Worm (Caenorhabditis elegans) whole organism, L4 larva: ENCODE results near the gene cdc-73.

Source experiments
- F10B5.3 ChIP-seq: sonication (generic microtip); optimal IDR thresholded peaks from 2 replicates; lab custom pipeline; 2016; ENCODE audit warnings: mild to moderate bottlenecking, missing genetic modification characterization, missing compliant biosample characterization
- F37D6.2 ChIP-seq: sonication (generic microtip); optimal IDR thresholded peaks from 2 replicates; lab custom pipeline; 2016; ENCODE audit warnings: mild to moderate bottlenecking, missing genetic modification characterization, missing compliant biosample characterization
- F44E2.7 ChIP-seq: fragments of 200-800 bp; sonication (Bioruptor generic); IDR thresholded peaks from 2 replicates; pipeline ENCODE4 v2.1.2; 2022; ENCODE audit warnings: missing genetic modification characterization, missing compliant biosample characterization
- F49E8.2 ChIP-seq: sonication (generic microtip); optimal IDR thresholded peaks from 2 replicates; lab custom pipeline; 2016; ENCODE audit warnings: missing compliant biosample characterization, mild to moderate bottlenecking, missing genetic modification characterization, borderline replicate concordance
- T20F7.1 ChIP-seq: fragments of 200-800 bp; sonication (Bioruptor generic); optimal IDR thresholded peaks from 2 replicates; lab custom pipeline; 2018; ENCODE audit warnings: mild to moderate bottlenecking, missing genetic modification characterization, missing compliant biosample characterization
- T26A8.4 ChIP-seq: fragments of 200-800 bp; sonication (Bioruptor generic); IDR thresholded peaks from 2 replicates; pipeline ENCODE4 v1.3.6; 2022; ENCODE audit warnings: missing genetic modification characterization, missing compliant biosample characterization
- Y105C5A.15 ChIP-seq: fragments of 200-800 bp; sonication (Bioruptor generic); IDR thresholded peaks from 2 replicates; pipeline ENCODE4 v1.3.6; 2022; ENCODE audit warnings: missing genetic modification characterization, missing compliant biosample characterization
- Y48G9A.11 ChIP-seq: fragments of 200-800 bp; sonication (Bioruptor generic); IDR thresholded peaks from 2 replicates; pipeline ENCODE4 v1.3.6; 2022; ENCODE audit warnings: missing genetic modification reagents, missing genetic modification characterization, missing compliant biosample characterization
- ZK546.5 ChIP-seq, 2 experiments: sonication (generic microtip); optimal IDR thresholded peaks; 2 replicates each; lab custom pipeline; 2017; ENCODE audit warnings: missing biosample characterization in 2 of 2, missing genetic modification characterization in 2 of 2
- aly-2 ChIP-seq: sonication (generic microtip); optimal IDR thresholded peaks from 2 replicates; lab custom pipeline; 2018; ENCODE audit warnings: missing biosample characterization, missing genetic modification characterization
- ama-1 ChIP-seq: fragments of 150-350 bp; optimal IDR thresholded peaks from 2 replicates; lab custom pipeline; 2014; ENCODE audit warnings: inconsistent platforms, mixed read lengths
- arid-1 ChIP-seq: fragments of 200-800 bp; sonication (Bioruptor generic); conservative IDR thresholded peaks from 2 replicates; pipeline ENCODE4 v1.3.6; 2022; ENCODE audit warnings: missing genetic modification reagents, missing genetic modification characterization, missing compliant biosample characterization
- attf-4 ChIP-seq: sonication (generic microtip); optimal IDR thresholded peaks from 3 replicates; lab custom pipeline; 2017; ENCODE audit warnings: missing biosample characterization, missing genetic modification characterization
- ceh-20 ChIP-seq: fragments of 200-800 bp; sonication (Bioruptor generic); IDR thresholded peaks from 2 replicates; pipeline ENCODE4 v1.3.6; 2022; ENCODE audit warnings: missing genetic modification reagents, missing genetic modification characterization, missing compliant biosample characterization
- ceh-32 ChIP-seq: sonication (generic microtip); optimal IDR thresholded peaks from 2 replicates; lab custom pipeline; 2016; ENCODE audit warnings: mild to moderate bottlenecking, missing genetic modification characterization, missing compliant biosample characterization; ENCODE audit not compliant: poor library complexity
- ces-1 ChIP-seq: fragments of 150-350 bp; sonication (generic microtip); optimal IDR thresholded peaks from 4 replicates; lab custom pipeline; 2014; ENCODE audit warnings: missing biosample characterization, missing genetic modification reagents, missing genetic modification characterization
- daf-16 ChIP-seq, 3 experiments: sonication (generic microtip); optimal IDR thresholded peaks; 2 replicates each; lab custom pipeline; 2016 to 2017; ENCODE audit warnings: missing genetic modification characterization in 3 of 3, missing genetic modification reagents in 3 of 3, mild to moderate bottlenecking in 2 of 3, missing compliant biosample characterization in 2 of 3, missing biosample characterization in 1 of 3, moderate library complexity in 1 of 3
- daf-8 ChIP-seq: fragments of 200-800 bp; sonication (Bioruptor generic); IDR thresholded peaks from 2 replicates; pipeline ENCODE4 v1.3.6; 2022; ENCODE audit warnings: missing genetic modification characterization, missing compliant biosample characterization
- dmd-8 ChIP-seq: fragments of 200-800 bp; sonication (Bioruptor generic); IDR thresholded peaks from 2 replicates; pipeline ENCODE4 v1.3.6; 2022; ENCODE audit warnings: missing genetic modification characterization, missing compliant biosample characterization
- dmd-9 ChIP-seq: fragments of 200-800 bp; sonication (Bioruptor generic); IDR thresholded peaks from 2 replicates; pipeline ENCODE4 v1.3.6; 2022; ENCODE audit warnings: missing genetic modification reagents, missing genetic modification characterization, missing compliant biosample characterization
- dpl-1 ChIP-seq: fragments of 150-350 bp; optimal IDR thresholded peaks from 2 replicates; lab custom pipeline; 2014; ENCODE audit warnings: missing biosample characterization, missing genetic modification reagents, missing genetic modification characterization
- duxl-1 ChIP-seq: sonication (generic microtip); optimal IDR thresholded peaks from 2 replicates; lab custom pipeline; 2016; ENCODE audit warnings: mild to moderate bottlenecking, missing genetic modification characterization, moderate library complexity, missing compliant biosample characterization; ENCODE audit not compliant: poor library complexity
- dve-1 ChIP-seq: sonication (generic microtip); optimal IDR thresholded peaks from 2 replicates; lab custom pipeline; 2017; ENCODE audit warnings: antibody characterized with exemption, mild to moderate bottlenecking, missing genetic modification characterization, missing compliant biosample characterization; ENCODE audit not compliant: insufficient read depth
- gei-8 ChIP-seq: fragments of 200-800 bp; sonication (Bioruptor generic); optimal IDR thresholded peaks from 2 replicates; lab custom pipeline; 2018; ENCODE audit warnings: mild to moderate bottlenecking, missing genetic modification characterization, missing compliant biosample characterization
- hlh-11 ChIP-seq: fragments of 200-800 bp; sonication (Bioruptor generic); optimal IDR thresholded peaks from 2 replicates; lab custom pipeline; 2018; ENCODE audit warnings: mild to moderate bottlenecking, missing genetic modification characterization, missing compliant biosample characterization
- lin-1 ChIP-seq: fragments of 200-800 bp; sonication (Bioruptor generic); IDR thresholded peaks from 2 replicates; pipeline ENCODE4 v1.3.6; 2022; ENCODE audit warnings: missing genetic modification reagents, missing genetic modification characterization, missing compliant biosample characterization
- lin-13 ChIP-seq: fragments of 150-350 bp; optimal IDR thresholded peaks from 2 replicates; lab custom pipeline; 2014; ENCODE audit warnings: missing biosample characterization, missing genetic modification reagents, missing genetic modification characterization
- lin-15B ChIP-seq: fragments of 150-350 bp; sonication (generic microtip); optimal IDR thresholded peaks from 3 replicates; lab custom pipeline; 2014; ENCODE audit warnings: missing biosample characterization, missing genetic modification characterization
- lin-38 ChIP-seq: fragments of 200-800 bp; sonication (Bioruptor generic); IDR thresholded peaks from 2 replicates; pipeline ENCODE4 v1.3.6; 2022; ENCODE audit warnings: missing genetic modification reagents, missing genetic modification characterization, missing compliant biosample characterization
- madf-5 ChIP-seq, 2 experiments: fragments of 200-800 bp; sonication (Bioruptor generic); IDR thresholded peaks; 2 replicates each; pipeline ENCODE4 v1.3.6; 2022; ENCODE audit warnings: missing compliant biosample characterization in 2 of 2, missing genetic modification characterization in 2 of 2
- mdt-29 ChIP-seq: fragments of 200-800 bp; sonication (Bioruptor generic); IDR thresholded peaks from 2 replicates; pipeline ENCODE4 v1.3.6; 2022; ENCODE audit warnings: missing genetic modification reagents, missing genetic modification characterization, missing compliant biosample characterization
- mep-1 ChIP-seq: fragments of 150-350 bp; sonication (generic microtip); optimal IDR thresholded peaks from 3 replicates; lab custom pipeline; 2014; ENCODE audit warnings: missing biosample characterization, missing genetic modification characterization
- mxl-3 ChIP-seq: fragments of 200-800 bp; sonication (Bioruptor generic); optimal IDR thresholded peaks from 2 replicates; lab custom pipeline; 2018; ENCODE audit warnings: mild to moderate bottlenecking, missing genetic modification characterization, missing compliant biosample characterization
- nhr-102 ChIP-seq: sonication (generic microtip); optimal IDR thresholded peaks from 2 replicates; lab custom pipeline; 2016; ENCODE audit warnings: mild to moderate bottlenecking, missing genetic modification characterization, moderate library complexity, missing compliant biosample characterization
- nhr-25 ChIP-seq: sonication (generic microtip); optimal IDR thresholded peaks from 2 replicates; lab custom pipeline; 2017; ENCODE audit warnings: missing genetic modification characterization, mild to moderate bottlenecking, missing compliant biosample characterization, antibody characterized with exemption, moderate library complexity, borderline replicate concordance; ENCODE audit not compliant: insufficient read depth
- nhr-28 ChIP-seq: fragments of 150-350 bp; optimal IDR thresholded peaks from 2 replicates; lab custom pipeline; 2014; ENCODE audit warnings: missing biosample characterization, missing genetic modification characterization
- nhr-6 ChIP-seq: fragments of 150-350 bp; optimal IDR thresholded peaks from 2 replicates; lab custom pipeline; 2014; ENCODE audit warnings: missing biosample characterization, missing genetic modification characterization
- nhr-76 ChIP-seq: fragments of 150-350 bp; optimal IDR thresholded peaks from 2 replicates; lab custom pipeline; 2014; ENCODE audit warnings: missing biosample characterization, missing genetic modification characterization
- php-3 ChIP-seq: fragments of 200-800 bp; sonication (Bioruptor generic); IDR thresholded peaks from 2 replicates; pipeline ENCODE4 v1.3.6; 2022; ENCODE audit warnings: missing genetic modification reagents, missing genetic modification characterization, missing compliant biosample characterization
- saeg-2 ChIP-seq: fragments of 200-800 bp; sonication (Bioruptor generic); IDR thresholded peaks from 2 replicates; pipeline ENCODE4 v1.3.6; 2022; ENCODE audit warnings: missing genetic modification reagents, missing genetic modification characterization, missing compliant biosample characterization
- set-16 ChIP-seq: fragments of 200-800 bp; sonication (Bioruptor generic); IDR thresholded peaks from 2 replicates; pipeline ENCODE4 v1.3.6; 2022; ENCODE audit warnings: missing genetic modification reagents, missing genetic modification characterization, missing compliant biosample characterization
- skn-1 ChIP-seq: fragments of 150-350 bp; optimal IDR thresholded peaks from 2 replicates; lab custom pipeline; 2014; ENCODE audit warnings: missing biosample characterization, missing genetic modification characterization
- snpc-4 ChIP-seq: fragments of 150-350 bp; optimal IDR thresholded peaks from 2 replicates; lab custom pipeline; 2014; ENCODE audit warnings: missing biosample characterization, missing genetic modification characterization
- spr-1 ChIP-seq: sonication (generic microtip); optimal IDR thresholded peaks from 2 replicates; lab custom pipeline; 2016; ENCODE audit warnings: mild to moderate bottlenecking, missing genetic modification characterization, missing compliant biosample characterization
- unc-130 ChIP-seq: sonication (generic microtip); optimal IDR thresholded peaks from 2 replicates; lab custom pipeline; 2016; ENCODE audit warnings: missing genetic modification reagents, missing genetic modification characterization, missing compliant biosample characterization
- unc-62 ChIP-seq, 3 experiments: fragments of 150-350 bp in 1 of 3; sonication (generic microtip); optimal IDR thresholded peaks in 2 of 3; peaks in 1 of 3; 1 replicate in 1 of 3; 2 replicates in 2 of 3; lab custom pipeline; 2014 to 2017; ENCODE audit warnings: missing biosample characterization in 3 of 3, missing genetic modification characterization in 3 of 3, missing genetic modification reagents in 3 of 3, missing genotype in 1 of 3
- zag-1 ChIP-seq: fragments of 150-350 bp; optimal IDR thresholded peaks from 2 replicates; lab custom pipeline; 2014; ENCODE audit warnings: missing biosample characterization, missing genetic modification characterization
- zip-11 ChIP-seq: fragments of 200-800 bp; sonication (Bioruptor generic); IDR thresholded peaks from 2 replicates; pipeline ENCODE4 v1.3.6; 2022; ENCODE audit warnings: missing genetic modification characterization, missing compliant biosample characterization
- ztf-11 ChIP-seq: fragments of 150-350 bp; optimal IDR thresholded peaks from 2 replicates; lab custom pipeline; 2014; ENCODE audit warnings: missing biosample characterization, missing genetic modification characterization
- ztf-7 ChIP-seq: fragments of 150-350 bp; optimal IDR thresholded peaks from 2 replicates; lab custom pipeline; 2014; ENCODE audit warnings: missing biosample characterization, missing genetic modification characterization

cdc-73 gene

DNA sequence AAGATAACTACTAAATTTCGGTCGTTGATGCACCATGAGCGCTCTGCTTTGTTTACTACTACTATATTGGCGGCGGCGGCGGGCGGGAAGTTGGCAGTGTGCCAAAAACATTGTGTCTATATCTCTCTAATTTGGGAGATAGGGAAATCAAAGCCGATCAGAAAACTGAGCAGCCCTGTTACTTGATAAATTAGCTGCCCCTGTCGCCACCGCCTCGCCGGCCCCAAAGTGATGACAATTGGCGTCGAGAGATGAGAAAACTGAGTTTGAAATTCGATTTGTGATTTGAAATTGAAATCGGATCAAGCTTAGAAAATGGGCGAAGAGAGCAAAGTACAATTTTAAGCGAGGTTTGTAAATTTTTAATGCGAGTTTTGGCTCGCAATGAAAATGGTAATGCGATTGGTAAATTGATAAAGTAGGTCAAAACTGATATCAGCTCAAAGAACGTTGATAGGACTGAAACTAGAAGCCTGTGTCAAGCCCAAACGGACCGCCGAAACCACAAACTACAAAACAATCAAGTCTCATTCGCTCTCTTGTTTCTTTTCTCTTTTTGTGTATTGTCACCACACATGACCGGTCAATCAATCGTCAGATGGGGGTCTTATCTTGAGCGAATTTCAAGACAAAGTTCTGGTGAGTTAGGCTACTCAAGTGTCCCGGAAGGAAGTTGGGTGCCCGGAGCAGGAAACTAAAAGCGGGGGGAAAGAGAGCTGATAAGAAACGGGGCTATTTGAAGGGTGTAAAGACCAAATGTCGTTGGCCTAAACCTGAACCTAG is 15.1 kb upstream of the cdc-73 start:
- TF ChIP-seq daf-8 (GFP tag; lab: Robert Waterston, UW): no peak
- no peak for TF ChIP-seq T26A8.4 (GFP tag; lab: Robert Waterston, UW)
- TF ChIP-seq snpc-4 (tag; lab: Kevin White, UChicago): no peak
- no peak for TF ChIP-seq T20F7.1
- TF ChIP-seq ZK546.5 (tag; optimal IDR thresholded peaks at IDR 0.05; lab: Kevin White, UChicago): no peak
- no peak for TF ChIP-seq ama-1
- TF ChIP-seq ceh-20 (GFP tag; lab: Robert Waterston, UW): no peak
- no peak for TF ChIP-seq mdt-29
- TF ChIP-seq skn-1: no peak
- peak in 1 of 2 experiments; percentile 20 for TF ChIP-seq daf-16 (GFP tag; optimal IDR thresholded peaks at IDR 0.05; lab: Kevin White, UChicago)
- TF ChIP-seq daf-16 (tag; optimal IDR thresholded peaks at IDR 0.05; lab: Kevin White, UChicago): peak; percentile 57
- peak; percentile 82 for TF ChIP-seq nhr-28 (tag; lab: Kevin White, UChicago)
- no peak for TF ChIP-seq nhr-102 (tag; lab: Kevin White, UChicago)
- no peak for TF ChIP-seq lin-1 (GFP tag; lab: Robert Waterston, UW)
- no peak for TF ChIP-seq dpl-1 (GFP tag; lab: Kevin White, UChicago)
- no peak for TF ChIP-seq F49E8.2 (tag; lab: Kevin White, UChicago)
- TF ChIP-seq ceh-32: no peak
- no peak for TF ChIP-seq attf-4 (tag; lab: Kevin White, UChicago)
- TF ChIP-seq Y105C5A.15 (GFP tag; lab: Robert Waterston, UW): no peak
- TF ChIP-seq madf-5 (GFP tag; IDR thresholded peaks at IDR 0.05; lab: Robert Waterston, UW): no peak
- TF ChIP-seq dmd-9 (GFP tag; lab: Robert Waterston, UW): no peak
- TF ChIP-seq mxl-3 (GFP tag; lab: Kevin White, UChicago): no peak
- no peak for TF ChIP-seq duxl-1 (tag; lab: Kevin White, UChicago)
- no peak for TF ChIP-seq zag-1
- no peak for TF ChIP-seq lin-38
- no peak for TF ChIP-seq Y48G9A.11
- TF ChIP-seq set-16: no peak
- TF ChIP-seq F44E2.7 (GFP tag; lab: Robert Waterston, UW): no peak
- no peak for TF ChIP-seq mep-1 (tag; lab: Kevin White, UChicago)
- TF ChIP-seq aly-2: no peak
- TF ChIP-seq F10B5.3: no peak
- TF ChIP-seq gei-8 (GFP tag; lab: Kevin White, UChicago): no peak
- no peak for TF ChIP-seq dmd-8 (GFP tag; lab: Robert Waterston, UW)
- TF ChIP-seq lin-13: no peak
- TF ChIP-seq saeg-2 (GFP tag; lab: Robert Waterston, UW): no peak
- TF ChIP-seq nhr-25 (tag; lab: Kevin White, UChicago): no peak
- no peak for TF ChIP-seq nhr-76 (tag; lab: Kevin White, UChicago)
- TF ChIP-seq arid-1 (GFP tag; lab: Robert Waterston, UW): no peak
- no peak for TF ChIP-seq unc-130
- no peak for TF ChIP-seq spr-1 (tag; lab: Kevin White, UChicago)
- no peak for TF ChIP-seq ces-1 (GFP tag; lab: Kevin White, UChicago)
- TF ChIP-seq ztf-7 (tag; lab: Kevin White, UChicago): no peak
- TF ChIP-seq unc-62 (GFP tag; optimal IDR thresholded peaks at IDR 0.05 in 1 of 2; lab: Kevin White, UChicago): peak in 1 of 2 experiments; percentile 3
- no peak for TF ChIP-seq unc-62 (tag; optimal IDR thresholded peaks at IDR 0.05; lab: Kevin White, UChicago)
- TF ChIP-seq ztf-11 (tag; lab: Kevin White, UChicago): no peak
- TF ChIP-seq hlh-11 (tag; lab: Kevin White, UChicago): peak; percentile 54
- TF ChIP-seq F37D6.2 (tag; lab: Kevin White, UChicago): no peak
- TF ChIP-seq lin-15B (tag; lab: Kevin White, UChicago): no peak
- peak; percentile 45 for TF ChIP-seq dve-1 (tag; lab: Kevin White, UChicago)
- no peak for TF ChIP-seq nhr-6 (tag; lab: Kevin White, UChicago)
- no peak for TF ChIP-seq zip-11 (GFP tag; lab: Robert Waterston, UW)
- TF ChIP-seq php-3 (GFP tag; lab: Robert Waterston, UW): no peak
